Worm (Caenorhabditis elegans) whole organism, L2 larva: Measurements from ENCODE around the gene D1025.10.

Source experiments
- ceh-82 ChIP-seq: fragments of 150-350 bp; optimal IDR thresholded peaks from 2 replicates; lab custom pipeline; 2014; ENCODE audit warnings: missing biosample characterization, missing genetic modification characterization
- lin-13 ChIP-seq: fragments of 150-350 bp; optimal IDR thresholded peaks from 2 replicates; lab custom pipeline; 2014; ENCODE audit warnings: missing biosample characterization, missing genetic modification reagents, missing genetic modification characterization
- lin-39 ChIP-seq: fragments of 150-350 bp; optimal IDR thresholded peaks from 2 replicates; lab custom pipeline; 2014; ENCODE audit warnings: missing biosample characterization, missing genetic modification reagents, missing genetic modification characterization
- nhr-23 ChIP-seq: fragments of 150-350 bp; optimal IDR thresholded peaks from 2 replicates; lab custom pipeline; 2014; ENCODE audit warnings: missing biosample characterization, missing genetic modification reagents, missing genetic modification characterization
- nhr-237 ChIP-seq: fragments of 150-350 bp; optimal IDR thresholded peaks from 2 replicates; lab custom pipeline; 2014; ENCODE audit warnings: missing biosample characterization, missing genetic modification characterization
- skn-1 ChIP-seq: sonication (generic microtip); optimal IDR thresholded peaks from 2 replicates; lab custom pipeline; 2017; ENCODE audit warnings: missing biosample characterization, missing genetic modification characterization
- unc-62 ChIP-seq: fragments of 150-350 bp; optimal IDR thresholded peaks from 2 replicates; lab custom pipeline; 2014; ENCODE audit warnings: missing biosample characterization, missing genetic modification reagents, missing genetic modification characterization

- TF ChIP-seq nhr-23 (tag; lab: Kevin White, UChicago) (no peak), unc-62 (GFP tag; lab: Kevin White, UChicago) (no peak), lin-39 (tag; lab: Kevin White, UChicago) (no peak), ceh-82 (tag; lab: Kevin White, UChicago) (no peak), nhr-237 (tag; lab: Kevin White, UChicago) (no peak), skn-1 (tag; lab: Kevin White, UChicago) (no peak), lin-13 (GFP tag; lab: Kevin White, UChicago) (no peak)
Observed at ce11 chrX:14505578-14506353, 10.9 kb upstream of the D1025.10 start.
